Worm (Caenorhabditis elegans) whole organism, L1 larva: ENCODE measurements around the gene T12A7.6.
A peak's percentile ranks its signal among the peaks of the same experiment; 100 is the strongest.

Source experiments
- aly-2 ChIP-seq: fragments of 150-350 bp; optimal IDR thresholded peaks from 2 replicates; lab custom pipeline; 2014; ENCODE audit warnings: missing biosample characterization, missing genetic modification characterization
- dpl-1 ChIP-seq, 3 experiments: fragments of 150-350 bp in 2 of 3; sonication (generic microtip) in 1 of 3; optimal IDR thresholded peaks; 2 replicates each; lab custom pipeline; 2014 to 2017; ENCODE audit warnings: missing biosample characterization in 3 of 3, missing genetic modification characterization in 3 of 3, missing genetic modification reagents in 3 of 3
- efl-1 ChIP-seq, 4 experiments: fragments of 150-350 bp; optimal IDR thresholded peaks in 3 of 4; peaks in 1 of 4; 1 replicate in 1 of 4; 2 replicates in 3 of 4; lab custom pipeline; 2014; ENCODE audit warnings: missing biosample characterization in 2 of 4, missing genetic modification characterization in 2 of 4, missing genetic modification reagents in 2 of 4
- fkh-10 ChIP-seq: sonication (generic microtip); optimal IDR thresholded peaks from 2 replicates; lab custom pipeline; 2017; ENCODE audit warnings: missing biosample characterization, missing genetic modification reagents, missing genetic modification characterization
- lin-13 ChIP-seq: fragments of 150-350 bp; optimal IDR thresholded peaks from 2 replicates; lab custom pipeline; 2014; ENCODE audit warnings: missing biosample characterization, missing genetic modification reagents, missing genetic modification characterization
- tbx-2 ChIP-seq: sonication (generic microtip); optimal IDR thresholded peaks from 2 replicates; lab custom pipeline; 2016; ENCODE audit warnings: missing genetic modification characterization, missing compliant biosample characterization

ce11 chrIV:11759852-11760251, 10.8 kb downstream of the T12A7.6 start:
- TF ChIP-seq dpl-1 (GFP tag; optimal IDR thresholded peaks at IDR 0.05; lab: Kevin White, UChicago) (no peak), efl-1 (optimal IDR thresholded peaks at IDR 0.05; lab: Kevin White, UChicago) (no peak), efl-1 (GFP tag; optimal IDR thresholded peaks at IDR 0.05 in 1 of 2; lab: Kevin White, UChicago) (no peak), tbx-2 (tag; lab: Kevin White, UChicago) (peak; percentile 4), lin-13 (GFP tag; lab: Kevin White, UChicago) (no peak), aly-2 (tag; lab: Kevin White, UChicago) (no peak), fkh-10 (GFP tag; lab: Kevin White, UChicago) (no peak)
